Fruit fly (Drosophila melanogaster): ENCODE results near the gene Nab2.

Gene Nab2

DNA sequence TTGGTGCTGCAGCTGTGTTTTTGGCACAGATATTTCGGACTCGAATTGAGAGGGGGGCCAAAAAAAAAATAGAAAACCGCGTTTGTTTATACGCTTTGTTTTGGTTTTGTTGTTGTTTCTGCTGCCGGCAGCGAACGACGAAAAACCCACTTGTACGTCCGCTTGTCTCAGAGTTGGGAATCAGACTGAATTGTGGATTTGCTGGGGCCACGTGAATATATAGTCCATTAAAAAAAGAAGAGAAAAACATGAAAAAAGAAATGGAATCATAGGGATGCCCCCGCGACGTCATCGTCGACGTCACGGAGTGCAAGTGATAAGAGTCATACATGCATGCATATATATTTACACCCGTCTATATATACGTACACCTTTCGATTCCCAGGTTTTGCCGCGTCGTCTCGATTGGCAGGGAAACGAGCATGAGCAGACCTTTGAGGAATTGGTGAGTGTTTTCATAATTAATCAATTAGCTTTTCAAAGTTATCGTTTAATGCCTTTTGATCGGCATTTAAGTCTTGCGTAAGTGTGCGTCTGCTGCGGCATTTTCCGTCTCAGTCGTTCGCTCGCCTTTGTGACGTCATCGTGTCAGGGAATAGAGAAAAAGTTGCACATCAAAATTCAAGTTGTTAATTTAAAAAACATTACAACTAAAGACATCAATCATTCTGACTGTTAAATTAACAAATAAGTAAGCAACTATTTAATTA is 1.6 kb upstream of the Nab2 start:
- no peak for TF ChIP-seq CTCF (optimal IDR thresholded peaks at IDR 0.05)
- TF ChIP-seq CG8478 (optimal IDR thresholded peaks at IDR 0.05) = no peak

DNA sequence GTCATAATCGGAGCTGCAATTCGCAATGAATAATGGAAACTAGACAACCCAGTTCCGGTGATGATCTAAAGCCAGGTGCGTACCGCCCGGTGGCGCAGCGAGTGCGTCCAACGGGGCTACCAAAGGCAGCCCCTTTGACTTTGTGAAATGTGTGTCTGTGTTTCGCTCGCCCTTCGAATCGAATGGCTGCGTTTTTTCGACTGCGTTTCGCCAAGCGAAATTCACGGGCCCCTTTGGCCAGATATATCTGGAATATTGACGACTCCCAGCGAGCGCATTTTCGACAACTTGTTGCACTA is 813 bp upstream of the Nab2 start:
- TF ChIP-seq CTCF (optimal IDR thresholded peaks at IDR 0.05) = no peak
- no peak for TF ChIP-seq CG8478 (optimal IDR thresholded peaks at IDR 0.05)

DNA sequence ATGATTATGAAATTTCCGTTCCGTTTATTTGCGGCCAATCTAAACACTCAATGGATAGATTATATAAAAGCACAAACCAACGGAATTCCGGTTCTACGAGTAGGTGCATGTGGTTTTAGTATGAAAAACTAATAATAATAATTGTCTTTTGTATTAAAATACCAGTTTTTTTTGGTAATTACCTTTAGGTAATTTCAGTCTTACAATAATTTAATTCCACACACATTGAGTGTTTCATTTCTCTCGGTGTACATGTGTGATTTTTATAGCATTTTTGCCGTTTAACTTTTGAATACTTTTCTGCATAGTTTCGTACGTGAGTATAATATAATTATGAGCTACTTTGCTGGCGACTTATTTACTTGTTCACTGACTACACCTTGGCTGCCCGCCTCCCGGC is 15.2 kb downstream of the Nab2 start:
- TF ChIP-seq CTCF (optimal IDR thresholded peaks at IDR 0.05) = no peak
- no peak for TF ChIP-seq CG8478 (optimal IDR thresholded peaks at IDR 0.05)

DNA sequence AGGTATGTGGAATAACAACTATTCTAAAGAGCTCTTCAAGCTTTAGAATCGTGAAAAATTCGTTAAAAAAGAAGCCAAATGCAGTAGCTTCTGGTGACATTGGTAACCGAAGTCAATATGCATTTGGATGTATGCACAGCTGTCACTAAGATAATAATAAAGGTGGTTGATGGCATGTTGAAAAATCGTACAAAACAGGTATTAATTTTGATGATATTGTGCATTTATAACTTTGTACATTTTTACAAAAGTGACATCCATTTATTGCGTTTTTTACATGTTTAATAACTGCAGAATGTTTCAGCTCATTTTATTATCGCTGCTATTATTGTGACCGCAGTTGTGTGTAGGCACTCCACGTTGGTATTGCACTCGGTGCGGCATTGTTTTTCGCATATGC is 16.7 kb downstream of the Nab2 start:
- TF ChIP-seq CTCF (optimal IDR thresholded peaks at IDR 0.05) = no peak
- no peak for TF ChIP-seq CG8478 (optimal IDR thresholded peaks at IDR 0.05)

DNA sequence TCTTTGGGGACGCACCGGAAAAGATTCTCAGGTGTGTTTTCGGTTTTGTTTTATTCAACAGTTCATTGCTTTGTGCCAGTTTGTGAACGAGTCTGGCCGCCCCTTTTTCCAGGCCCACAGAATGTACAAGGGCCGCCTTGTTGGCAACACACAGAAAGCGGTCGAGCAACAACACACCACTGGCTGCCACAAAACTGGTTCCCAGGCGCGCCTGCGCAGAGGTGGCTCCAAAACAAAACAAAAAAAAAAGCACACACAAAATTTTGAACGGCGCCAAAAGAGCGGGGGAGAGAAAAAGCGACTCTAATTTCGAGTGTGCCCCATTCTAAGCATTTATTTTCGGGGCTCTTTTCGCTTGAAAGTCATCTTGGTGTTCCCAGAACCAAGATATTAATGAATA is 19.1 kb downstream of the Nab2 start:
- TF ChIP-seq CG8478 (optimal IDR thresholded peaks at IDR 0.05) = no peak
- no peak for TF ChIP-seq CTCF (optimal IDR thresholded peaks at IDR 0.05)

DNA sequence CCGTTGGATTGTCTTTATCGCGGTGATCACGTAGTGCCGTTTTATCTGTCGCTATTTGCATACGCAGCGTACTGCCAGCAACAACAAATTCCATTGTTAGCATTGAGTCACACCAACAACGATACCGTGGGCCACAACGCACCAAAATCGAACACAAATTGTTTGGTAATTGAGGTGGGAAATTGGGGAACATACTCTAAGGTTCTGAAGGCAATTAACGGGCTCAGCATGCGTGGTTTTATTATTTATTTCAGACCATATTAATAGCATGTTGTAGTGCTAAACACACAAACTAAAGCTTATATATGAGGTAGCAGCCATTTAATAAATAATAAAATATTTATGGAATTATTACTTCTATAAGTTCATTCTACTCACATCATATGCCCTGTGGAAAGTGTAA is 19.7 kb downstream of the Nab2 start:
- TF ChIP-seq CTCF (optimal IDR thresholded peaks at IDR 0.05) (no peak), CG8478 (optimal IDR thresholded peaks at IDR 0.05) (no peak)

DNA sequence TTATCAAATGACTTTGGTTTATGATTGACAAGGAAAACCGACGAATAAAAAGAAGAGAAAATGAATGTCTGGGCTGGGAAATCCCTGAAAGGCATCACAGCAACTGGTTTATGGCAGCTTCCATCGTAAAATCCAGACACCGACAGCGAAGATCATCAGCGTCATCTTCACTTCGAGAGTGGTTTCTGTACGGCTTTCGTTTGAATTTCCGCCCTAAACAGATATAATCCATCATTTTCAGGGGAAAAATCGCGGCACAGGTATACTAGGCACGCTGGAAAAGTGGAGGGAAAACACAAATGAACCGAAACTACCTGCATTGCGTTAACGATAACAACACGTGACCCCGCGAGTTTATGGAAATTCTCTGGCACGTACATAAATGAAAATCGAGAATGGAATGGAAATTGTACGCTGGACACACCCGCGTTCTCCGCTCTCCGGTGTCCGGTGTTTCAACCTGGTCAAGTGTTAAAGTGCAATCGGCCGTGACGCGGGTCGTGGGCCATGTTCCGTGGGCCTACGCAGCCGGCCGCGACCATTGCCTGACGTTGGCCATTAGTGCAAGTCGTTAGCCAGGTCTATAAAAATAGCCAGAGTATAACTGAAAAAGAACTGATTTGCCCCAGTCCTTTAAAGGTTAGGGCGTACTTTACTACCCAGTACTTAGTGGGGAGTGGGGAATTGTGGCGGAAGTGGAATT is 20.6 kb downstream of the Nab2 start:
- TF ChIP-seq CTCF (optimal IDR thresholded peaks at IDR 0.05) (no peak), CG8478 (optimal IDR thresholded peaks at IDR 0.05) (no peak)

DNA sequence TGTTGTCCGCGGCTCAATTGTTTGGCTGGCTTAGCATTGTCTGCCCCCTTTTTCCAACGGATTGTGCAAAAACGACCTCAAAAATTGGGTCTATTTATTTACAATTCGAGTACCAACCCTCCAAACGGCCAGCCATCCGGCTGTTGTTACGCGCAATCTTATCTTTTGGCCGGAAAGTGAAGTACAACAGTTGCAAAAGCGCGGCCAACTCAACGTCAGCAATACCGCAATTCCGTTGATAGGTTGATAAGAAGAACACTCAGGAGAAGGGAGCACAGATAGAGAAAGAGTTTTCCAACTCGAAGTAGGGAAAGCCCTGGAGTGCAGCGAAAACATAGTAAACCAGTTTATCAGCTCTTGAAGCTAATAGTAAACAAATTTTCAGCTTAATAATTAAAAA is 21.3 kb downstream of the Nab2 start:
- TF ChIP-seq CTCF (optimal IDR thresholded peaks at IDR 0.05) = no peak
- TF ChIP-seq CG8478 (optimal IDR thresholded peaks at IDR 0.05) = no peak

DNA sequence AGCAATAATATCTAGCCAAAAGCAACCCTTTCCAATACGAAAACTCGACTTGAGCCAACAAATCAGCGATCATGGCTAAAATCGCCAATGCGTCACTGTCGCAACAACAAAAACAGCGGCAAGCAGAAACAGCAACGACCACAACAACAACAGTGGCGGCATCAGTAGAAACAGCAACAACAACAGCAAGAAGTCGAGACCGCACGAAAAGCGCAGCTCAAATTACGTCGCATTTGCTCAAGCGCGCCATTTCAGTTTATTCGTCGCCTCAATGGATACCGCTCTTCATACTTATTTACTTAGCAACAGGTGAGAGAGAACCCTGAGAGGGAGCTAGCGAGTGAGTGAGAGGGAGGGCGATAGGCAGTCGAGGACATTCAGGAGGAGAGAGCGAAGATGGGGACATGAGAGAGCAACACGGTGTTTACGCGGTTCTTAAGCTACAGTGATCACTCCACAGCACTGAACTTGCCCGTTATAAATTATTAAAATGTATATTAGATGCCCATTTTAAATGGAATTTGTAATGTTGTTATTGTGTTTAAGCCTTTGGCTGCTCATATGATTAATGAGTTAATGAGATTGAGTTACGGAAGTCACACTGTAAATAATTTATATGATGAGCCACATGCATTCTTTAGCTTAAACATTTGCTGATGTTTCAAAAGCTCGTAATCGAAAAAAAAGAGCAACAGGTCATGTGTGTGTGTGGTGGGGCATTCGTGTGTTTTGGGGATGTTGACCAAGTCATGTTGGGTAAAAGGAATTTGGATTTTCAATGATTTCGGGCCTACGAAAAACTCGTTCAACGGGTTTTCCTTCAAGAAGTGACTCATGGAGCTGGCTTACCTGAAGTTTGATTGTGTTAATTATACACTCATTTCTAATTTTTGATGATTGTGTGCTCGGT is 22.4 kb downstream of the Nab2 start:
- no peak for TF ChIP-seq CG8478 (optimal IDR thresholded peaks at IDR 0.05)
- no peak for TF ChIP-seq CTCF (optimal IDR thresholded peaks at IDR 0.05)

DNA sequence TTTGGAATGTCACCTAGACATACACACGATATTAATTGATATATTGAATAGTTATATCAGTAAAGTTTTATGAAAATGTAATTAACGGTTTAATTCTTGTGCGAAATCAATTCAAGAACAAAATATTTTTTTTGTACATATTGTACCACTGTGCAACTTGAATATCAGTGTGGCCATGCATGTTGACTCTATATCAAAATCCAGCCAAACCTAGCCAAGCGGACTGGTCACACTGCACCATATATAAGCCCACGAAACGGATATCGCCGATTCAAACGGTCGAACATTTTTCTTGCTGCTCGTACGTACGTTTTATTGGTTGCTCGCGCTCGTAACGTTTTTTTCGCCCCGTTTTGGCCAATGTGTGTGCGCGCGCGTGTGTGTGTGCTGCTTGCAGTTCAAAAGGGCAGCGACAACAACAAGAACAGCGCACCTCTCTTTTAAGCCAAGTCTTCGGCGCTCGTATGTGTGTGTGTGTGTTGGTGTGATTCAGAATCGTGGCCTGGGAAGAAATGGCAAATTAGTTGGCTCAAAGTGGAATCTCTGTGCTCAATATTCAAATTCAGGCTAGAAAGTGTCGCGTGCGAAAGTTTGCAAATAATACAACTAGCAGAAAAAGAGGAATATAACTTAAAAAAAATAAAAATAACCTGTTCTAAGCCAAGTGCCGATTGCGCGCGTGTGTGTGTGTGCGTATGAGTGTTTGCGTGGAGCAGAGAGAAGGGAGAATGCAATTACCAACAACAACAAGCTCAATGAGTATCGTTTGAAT is 23.2 kb downstream of the Nab2 start, which contains the start of gene crb:
crb (plus strand) TSS at position 295 of the 772 bp plus-strand sequence.
- TF ChIP-seq CG8478 (optimal IDR thresholded peaks at IDR 0.05) = no peak
- TF ChIP-seq CTCF (optimal IDR thresholded peaks at IDR 0.05) = no peak

DNA sequence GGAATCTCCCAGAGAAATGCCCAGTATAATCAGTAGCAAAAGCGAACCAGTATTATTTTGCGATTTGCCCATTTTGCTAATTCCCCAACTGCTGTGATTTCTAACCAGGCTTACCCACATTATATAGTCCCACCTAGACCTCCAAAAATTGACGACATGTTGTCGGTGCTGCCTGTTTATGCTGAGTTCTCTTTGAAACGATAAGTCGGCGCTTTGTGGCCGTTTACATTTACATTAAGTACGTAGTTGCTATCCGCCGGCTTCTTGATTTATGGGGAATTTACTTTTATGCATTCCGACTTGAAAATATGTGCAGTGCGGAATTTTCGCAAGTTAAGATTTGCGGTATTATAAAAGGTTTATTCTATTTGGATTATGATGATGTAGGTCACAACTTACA is 23.9 kb downstream of the Nab2 start, which contains the start of gene CG5715:
CG5715 (minus strand) TSS at position 101 of the 400 bp plus-strand sequence.
- TF ChIP-seq CG8478 (optimal IDR thresholded peaks at IDR 0.05) (no peak), CTCF (optimal IDR thresholded peaks at IDR 0.05) (no peak)

DNA sequence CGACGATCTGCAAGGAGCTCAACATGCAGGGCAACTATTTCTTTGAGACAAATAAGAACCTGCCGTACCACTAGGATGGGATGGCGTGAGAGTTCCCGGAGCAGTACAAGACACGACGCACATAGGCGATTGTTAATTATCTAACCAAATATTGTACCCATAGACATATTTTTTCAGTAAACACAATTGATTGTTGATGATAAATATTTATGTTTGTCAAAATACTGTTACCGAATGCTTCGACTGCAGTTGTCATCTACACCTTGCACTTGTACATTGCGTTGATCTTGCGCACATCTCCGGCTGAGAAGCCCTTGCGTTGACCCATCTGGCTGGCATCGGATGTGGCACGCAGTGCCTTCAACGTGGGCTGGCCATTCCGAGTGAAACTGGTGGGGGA is 25.0 kb downstream of the Nab2 start:
- TF ChIP-seq CG8478 (optimal IDR thresholded peaks at IDR 0.05) = no peak
- no peak for TF ChIP-seq CTCF (optimal IDR thresholded peaks at IDR 0.05)

DNA sequence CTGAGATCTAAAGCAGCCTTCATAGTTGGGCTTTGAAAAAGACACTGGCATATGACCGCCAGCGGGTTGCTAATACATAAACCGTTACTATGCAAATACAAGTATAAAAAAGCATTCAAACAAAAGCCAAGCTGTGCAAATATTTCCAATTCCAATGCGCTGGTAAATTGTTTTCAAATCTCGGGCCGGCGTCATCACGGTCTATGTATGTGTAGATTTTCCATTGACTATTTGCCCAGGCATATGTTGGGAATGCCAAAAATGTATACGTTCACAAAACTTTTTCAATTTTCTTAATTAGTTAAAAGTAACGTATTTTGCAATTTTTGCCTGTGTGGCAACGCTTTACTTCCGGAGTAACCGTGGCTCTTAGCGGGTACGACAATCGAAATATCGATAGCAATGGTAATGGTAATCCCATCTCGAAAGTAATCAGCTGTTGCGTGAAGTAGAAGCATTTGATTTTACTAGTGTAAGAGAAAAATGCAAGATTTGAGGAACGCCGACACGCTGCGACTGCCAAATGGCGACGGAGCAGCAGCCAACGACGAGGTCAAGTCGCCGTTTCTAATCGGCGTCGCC is 28.4 kb downstream of the Nab2 start, which contains the start of the genes CG34290 and Uck:
CG34290 (minus strand) TSS at position 51 of the 582 bp plus-strand sequence.
Uck (plus strand) TSS at position 405 of the 582 bp plus-strand sequence.
- TF ChIP-seq CTCF (optimal IDR thresholded peaks at IDR 0.05) (peak; percentile 3 to 29), CG8478 (optimal IDR thresholded peaks at IDR 0.05) (no peak)

DNA sequence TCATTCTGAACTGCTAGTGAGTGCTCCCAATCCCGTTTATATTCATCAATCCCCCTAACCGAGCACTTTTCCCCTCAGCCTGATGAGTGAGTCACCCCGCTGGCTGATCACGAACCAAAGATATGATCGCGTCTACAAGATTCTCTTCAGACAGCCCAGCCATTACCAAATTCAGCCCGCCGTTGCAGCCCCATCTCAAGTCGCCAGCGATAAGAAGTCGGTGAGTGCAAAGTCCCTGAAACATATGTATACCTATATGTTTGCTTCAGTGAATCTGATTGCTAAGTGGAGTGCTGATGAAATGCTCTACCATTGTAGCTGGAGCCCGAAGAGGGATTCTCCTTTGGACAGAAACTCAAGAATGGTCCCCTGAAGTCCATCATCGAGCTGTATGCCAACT is 31.1 kb downstream of the Nab2 start:
- TF ChIP-seq CTCF (optimal IDR thresholded peaks at IDR 0.05) (no peak), CG8478 (optimal IDR thresholded peaks at IDR 0.05) (no peak)

Measured in S2 (cell line).